Worm (Caenorhabditis elegans) whole organism, late embryonic: Measurements from ENCODE around the gene ttbk-5.

Experiments used
- C38D4.7 ChIP-seq: fragments of 200-800 bp; sonication (Bioruptor generic); optimal IDR thresholded peaks from 2 replicates; lab custom pipeline; 2018; ENCODE audit warnings: mild to moderate bottlenecking, missing genetic modification characterization, moderate library complexity, missing compliant biosample characterization
- F13H6.1 ChIP-seq: sonication (generic microtip); optimal IDR thresholded peaks from 2 replicates; lab custom pipeline; 2016; ENCODE audit warnings: missing genetic modification characterization, missing compliant biosample characterization
- K09A11.1 ChIP-seq: sonication (generic microtip); optimal IDR thresholded peaks from 2 replicates; lab custom pipeline; 2017; ENCODE audit warnings: antibody characterized with exemption, mild to moderate bottlenecking, missing genetic modification characterization, missing compliant biosample characterization; ENCODE audit not compliant: insufficient read depth
- T23F11.4 ChIP-seq: fragments of 200-800 bp; sonication (Bioruptor generic); optimal IDR thresholded peaks from 2 replicates; lab custom pipeline; 2018; ENCODE audit warnings: mild to moderate bottlenecking, missing genetic modification characterization, missing compliant biosample characterization
- Y22D7AL.16 ChIP-seq: sonication (generic microtip); optimal IDR thresholded peaks from 2 replicates; lab custom pipeline; 2016; ENCODE audit warnings: missing genetic modification characterization, missing compliant biosample characterization
- ahr-1 ChIP-seq: sonication (generic microtip); optimal IDR thresholded peaks from 2 replicates; lab custom pipeline; 2016; ENCODE audit warnings: missing genetic modification characterization, missing compliant biosample characterization
- ceh-18 ChIP-seq: sonication (generic microtip); optimal IDR thresholded peaks from 2 replicates; lab custom pipeline; 2016; ENCODE audit warnings: missing genetic modification characterization, missing compliant biosample characterization
- ceh-19 ChIP-seq: fragments of 200-800 bp; sonication (Bioruptor generic); optimal IDR thresholded peaks from 2 replicates; lab custom pipeline; 2018; ENCODE audit warnings: mild to moderate bottlenecking, missing genetic modification characterization, missing compliant biosample characterization
- ceh-2 ChIP-seq: sonication (generic microtip); optimal IDR thresholded peaks from 2 replicates; lab custom pipeline; 2016; ENCODE audit warnings: missing genotype, missing genetic modification characterization, missing compliant biosample characterization
- ceh-22 ChIP-seq: sonication (generic microtip); optimal IDR thresholded peaks from 2 replicates; lab custom pipeline; 2017; ENCODE audit warnings: missing biosample characterization, missing genetic modification characterization
- ceh-24 ChIP-seq: sonication (generic microtip); optimal IDR thresholded peaks from 2 replicates; lab custom pipeline; 2016; ENCODE audit warnings: mild to moderate bottlenecking, missing genetic modification characterization, missing compliant biosample characterization
- ceh-30 ChIP-seq: fragments of 150-350 bp; optimal IDR thresholded peaks from 2 replicates; lab custom pipeline; 2014; ENCODE audit warnings: missing biosample characterization, missing genetic modification characterization
- ceh-34 ChIP-seq: sonication (generic microtip); optimal IDR thresholded peaks from 2 replicates; lab custom pipeline; 2016; ENCODE audit warnings: mild to moderate bottlenecking, missing genetic modification characterization, missing compliant biosample characterization
- ceh-48 ChIP-seq: sonication (generic microtip); optimal IDR thresholded peaks from 2 replicates; lab custom pipeline; 2016; ENCODE audit warnings: missing genetic modification characterization, inconsistent platforms, missing compliant biosample characterization
- ceh-9 ChIP-seq: sonication (generic microtip); optimal IDR thresholded peaks from 2 replicates; lab custom pipeline; 2016; ENCODE audit warnings: mild to moderate bottlenecking, missing genetic modification characterization, inconsistent platforms, missing compliant biosample characterization
- elt-2 ChIP-seq: sonication (generic microtip); optimal IDR thresholded peaks from 2 replicates; lab custom pipeline; 2016; ENCODE audit warnings: missing genetic modification reagents, missing genetic modification characterization, missing compliant biosample characterization
- elt-4 ChIP-seq: sonication (generic microtip); optimal IDR thresholded peaks from 2 replicates; lab custom pipeline; 2016; ENCODE audit warnings: missing genetic modification characterization, missing compliant biosample characterization
- eyg-1 ChIP-seq: sonication (generic microtip); optimal IDR thresholded peaks from 2 replicates; lab custom pipeline; 2016; ENCODE audit warnings: missing genotype, missing genetic modification characterization, missing compliant biosample characterization
- fax-1 ChIP-seq: sonication (generic microtip); optimal IDR thresholded peaks from 2 replicates; lab custom pipeline; 2016; ENCODE audit warnings: missing genotype, missing genetic modification characterization, missing compliant biosample characterization
- fkh-10 ChIP-seq: fragments of 150-350 bp; optimal IDR thresholded peaks from 2 replicates; lab custom pipeline; 2014; ENCODE audit warnings: missing biosample characterization, missing genetic modification reagents, missing genetic modification characterization
- fkh-6 ChIP-seq: sonication (generic microtip); optimal IDR thresholded peaks from 2 replicates; lab custom pipeline; 2016; ENCODE audit warnings: missing genetic modification characterization, missing compliant biosample characterization
- hlh-13 ChIP-seq: fragments of 200-800 bp; sonication (Bioruptor generic); optimal IDR thresholded peaks from 2 replicates; lab custom pipeline; 2018; ENCODE audit warnings: mild to moderate bottlenecking, missing genetic modification characterization, missing compliant biosample characterization
- lim-6 ChIP-seq: sonication (generic microtip); optimal IDR thresholded peaks from 2 replicates; lab custom pipeline; 2016; ENCODE audit warnings: missing genetic modification characterization, missing compliant biosample characterization
- lin-11 ChIP-seq: fragments of 200-800 bp; sonication (Bioruptor generic); optimal IDR thresholded peaks from 2 replicates; lab custom pipeline; 2018; ENCODE audit warnings: mild to moderate bottlenecking, missing genetic modification characterization, missing compliant biosample characterization
- madf-2 ChIP-seq: sonication (generic microtip); optimal IDR thresholded peaks from 2 replicates; lab custom pipeline; 2017; ENCODE audit warnings: missing genetic modification characterization, missing compliant biosample characterization
- mec-3 ChIP-seq: sonication (generic microtip); optimal IDR thresholded peaks from 2 replicates; lab custom pipeline; 2016; ENCODE audit warnings: borderline replicate concordance, missing genetic modification characterization, missing compliant biosample characterization
- nfya-1 ChIP-seq: sonication (generic microtip); optimal IDR thresholded peaks from 2 replicates; lab custom pipeline; 2017; ENCODE audit warnings: missing genetic modification characterization, mild to moderate bottlenecking, missing compliant biosample characterization, antibody characterized with exemption, moderate library complexity
- npax-4 ChIP-seq: sonication (generic microtip); optimal IDR thresholded peaks from 2 replicates; lab custom pipeline; 2016; ENCODE audit warnings: missing genetic modification characterization, missing compliant biosample characterization
- pax-1 ChIP-seq: fragments of 150-350 bp; optimal IDR thresholded peaks from 2 replicates; lab custom pipeline; 2014; ENCODE audit warnings: missing biosample characterization, missing genetic modification characterization
- pha-2 ChIP-seq: sonication (generic microtip); optimal IDR thresholded peaks from 2 replicates; lab custom pipeline; 2017; ENCODE audit warnings: mild to moderate bottlenecking, missing genetic modification characterization, missing compliant biosample characterization
- pha-4 ChIP-seq: fragments of 150-350 bp; optimal IDR thresholded peaks from 2 replicates; lab custom pipeline; 2018; ENCODE audit warnings: missing biosample characterization, missing genetic modification reagents, missing genetic modification characterization
- pqm-1 ChIP-seq: sonication (generic microtip); optimal IDR thresholded peaks from 2 replicates; lab custom pipeline; 2016; ENCODE audit warnings: missing genetic modification characterization, missing compliant biosample characterization
- ref-2 ChIP-seq: sonication (generic microtip); optimal IDR thresholded peaks from 2 replicates; lab custom pipeline; 2016; ENCODE audit warnings: missing genetic modification characterization, missing compliant biosample characterization
- sdc-2 ChIP-seq: sonication (generic microtip); optimal IDR thresholded peaks from 2 replicates; lab custom pipeline; 2016; ENCODE audit warnings: missing genotype, missing genetic modification characterization, missing compliant biosample characterization
- unc-42 ChIP-seq: sonication (generic microtip); optimal IDR thresholded peaks from 2 replicates; lab custom pipeline; 2016; ENCODE audit warnings: missing genotype, missing genetic modification characterization, missing compliant biosample characterization
- unc-55 ChIP-seq: sonication (generic microtip); optimal IDR thresholded peaks from 2 replicates; lab custom pipeline; 2017; ENCODE audit warnings: missing biosample characterization, missing genetic modification reagents, missing genetic modification characterization
- zip-5 ChIP-seq: sonication (generic microtip); optimal IDR thresholded peaks from 2 replicates; lab custom pipeline; 2016; ENCODE audit warnings: missing genetic modification characterization, missing compliant biosample characterization
- ztf-16 ChIP-seq: sonication (generic microtip); optimal IDR thresholded peaks from 2 replicates; lab custom pipeline; 2017; ENCODE audit warnings: missing genetic modification characterization, missing compliant biosample characterization

ttbk-5 gene

DNA sequence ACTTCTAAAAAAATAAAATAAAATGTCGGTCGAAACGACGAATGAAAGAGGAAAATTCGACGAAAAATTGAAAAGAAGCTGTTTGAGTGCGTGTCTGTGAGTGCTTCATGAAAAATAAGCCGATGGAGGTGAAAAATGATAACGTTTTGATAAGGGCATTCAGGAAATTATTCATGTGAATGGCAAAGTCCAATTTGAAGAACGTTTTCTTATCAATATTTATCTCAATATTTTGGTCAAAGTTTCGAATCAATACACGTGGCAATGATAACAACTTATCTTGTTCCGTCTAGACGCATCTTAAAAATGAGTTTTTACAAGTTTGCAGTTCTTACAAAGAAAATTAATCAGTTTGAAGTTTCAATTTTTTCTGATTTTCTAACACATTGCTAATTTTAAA lies 31.3 kb upstream of the ttbk-5 start:
- TF ChIP-seq pqm-1 (tag; lab: Kevin White, UChicago) (no peak), elt-2 (tag; lab: Kevin White, UChicago) (peak; percentile 91), fkh-10 (GFP tag; lab: Kevin White, UChicago) (no peak), ceh-2 (tag; lab: Kevin White, UChicago) (no peak)

DNA sequence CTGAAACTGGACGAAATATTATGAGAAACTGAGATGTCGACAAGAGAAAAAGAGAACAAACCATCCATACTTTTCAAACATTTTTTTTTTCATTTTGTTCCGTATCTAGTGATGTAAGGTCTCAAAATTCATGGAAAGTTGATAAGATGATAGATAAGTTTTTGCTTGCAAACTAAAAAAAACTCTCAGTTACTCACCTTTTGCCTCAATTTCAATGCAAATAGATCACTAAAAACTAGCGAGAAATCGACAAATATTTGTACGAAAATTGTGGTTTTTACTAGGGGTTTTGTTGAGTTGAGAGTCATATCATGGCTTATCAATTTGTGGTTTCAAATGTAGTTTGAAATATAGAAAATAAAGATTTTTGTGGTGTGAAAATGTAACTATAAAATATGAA lies 29.7 kb upstream of the ttbk-5 start:
- no peak for TF ChIP-seq ceh-24
- no peak for TF ChIP-seq F13H6.1 (tag; lab: Kevin White, UChicago)
- no peak for TF ChIP-seq elt-2 (tag; lab: Kevin White, UChicago)
- TF ChIP-seq Y22D7AL.16: no peak
- TF ChIP-seq T23F11.4 (GFP tag; lab: Kevin White, UChicago): no peak
- TF ChIP-seq ceh-19 (GFP tag; lab: Kevin White, UChicago): no peak
- no peak for TF ChIP-seq nfya-1
- no peak for TF ChIP-seq pha-4 (tag; lab: Kevin White, UChicago)
- no peak for TF ChIP-seq elt-4 (tag; lab: Kevin White, UChicago)

DNA sequence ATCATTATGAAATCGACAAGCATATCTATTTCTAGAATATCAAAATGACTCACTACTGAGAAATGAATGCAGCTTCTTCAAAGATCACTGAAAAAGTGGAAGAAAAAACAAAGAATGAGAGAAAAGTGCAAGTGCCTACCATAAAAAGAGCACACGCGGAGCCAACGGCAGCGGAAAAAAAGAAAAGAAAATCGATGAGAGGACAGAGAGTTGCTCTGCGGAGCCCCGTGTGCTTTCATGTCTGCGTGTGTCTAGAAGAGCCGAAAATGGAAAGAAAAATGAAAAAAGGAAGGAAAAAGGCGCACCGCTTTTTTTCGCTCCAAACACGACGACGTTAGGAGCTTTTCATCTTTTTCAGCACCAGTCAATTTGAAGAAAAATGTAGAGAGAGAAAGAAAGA lies 27.7 kb upstream of the ttbk-5 start, which contains the start of gene ipla-7:
Gene ipla-7 (minus strand): TSS at position 122 of the 400 bp plus-strand sequence.
- TF ChIP-seq unc-42 (tag; lab: Kevin White, UChicago) (peak; percentile 37), ceh-48 (tag; lab: Kevin White, UChicago) (peak; percentile 54), K09A11.1 (no peak), pha-2 (tag; lab: Kevin White, UChicago) (no peak), fax-1 (tag; lab: Kevin White, UChicago) (peak; percentile 9)
- TF ChIP-seq, all 69 proteins: peak for 3

DNA sequence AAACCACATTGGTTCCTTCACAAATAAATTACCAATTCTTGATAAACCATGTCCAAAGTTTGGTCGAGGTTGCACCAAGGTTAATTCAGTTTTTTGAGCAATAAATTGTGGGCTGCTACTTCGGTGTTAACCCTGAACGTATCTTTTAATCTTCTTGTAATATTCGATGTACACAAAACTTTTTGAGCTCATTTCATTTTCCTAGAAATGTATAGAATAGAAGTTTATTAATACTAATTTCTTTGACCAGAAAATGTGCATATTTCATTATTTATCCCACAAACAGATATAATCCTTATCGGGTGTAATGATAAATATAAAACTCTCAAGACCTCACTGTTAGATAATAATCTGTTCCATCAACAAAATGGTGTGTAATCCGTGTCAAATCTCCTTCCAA lies 26.5 kb upstream of the ttbk-5 start:
- no peak for TF ChIP-seq lin-11 (tag; lab: Kevin White, UChicago)
- no peak for TF ChIP-seq npax-4 (tag; lab: Kevin White, UChicago)
- no peak for TF ChIP-seq K09A11.1
- TF ChIP-seq lim-6: no peak
- no peak for TF ChIP-seq fkh-6 (tag; lab: Kevin White, UChicago)
- no peak for TF ChIP-seq ceh-30 (tag; lab: Kevin White, UChicago)
- no peak for TF ChIP-seq ceh-34 (tag; lab: Kevin White, UChicago)
- no peak for TF ChIP-seq unc-55 (GFP tag; lab: Kevin White, UChicago)
- TF ChIP-seq madf-2 (tag; lab: Kevin White, UChicago): no peak
- no peak for TF ChIP-seq fkh-10 (GFP tag; lab: Kevin White, UChicago)
- no peak for TF ChIP-seq pqm-1 (tag; lab: Kevin White, UChicago)
- no peak for TF ChIP-seq elt-4 (tag; lab: Kevin White, UChicago)
- TF ChIP-seq mec-3 (tag; lab: Kevin White, UChicago): no peak
- no peak for TF ChIP-seq ztf-16 (tag; lab: Kevin White, UChicago)
- TF ChIP-seq sdc-2 (tag; lab: Kevin White, UChicago): no peak

DNA sequence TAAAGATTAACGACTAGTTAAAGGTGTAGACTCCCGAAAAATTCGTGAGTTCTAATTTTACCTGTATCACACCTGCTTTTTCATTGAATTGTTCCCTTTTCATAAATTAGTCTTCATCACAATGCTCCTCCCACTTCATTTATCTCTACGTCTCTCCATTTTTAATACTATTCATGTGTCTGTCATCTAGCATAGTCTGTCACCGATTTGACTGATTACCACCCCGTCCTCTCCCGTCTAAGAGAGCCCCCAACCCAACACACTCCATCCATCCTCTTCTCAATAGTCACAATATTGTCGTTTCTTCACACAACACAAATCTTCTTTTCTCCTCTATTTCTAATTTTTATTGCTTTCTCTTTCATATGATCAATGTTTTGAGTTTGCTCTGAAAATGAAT lies 25.3 kb upstream of the ttbk-5 start:
- TF ChIP-seq ceh-2 (tag; lab: Kevin White, UChicago) (no peak), unc-55 (GFP tag; lab: Kevin White, UChicago) (peak; percentile 99)

DNA sequence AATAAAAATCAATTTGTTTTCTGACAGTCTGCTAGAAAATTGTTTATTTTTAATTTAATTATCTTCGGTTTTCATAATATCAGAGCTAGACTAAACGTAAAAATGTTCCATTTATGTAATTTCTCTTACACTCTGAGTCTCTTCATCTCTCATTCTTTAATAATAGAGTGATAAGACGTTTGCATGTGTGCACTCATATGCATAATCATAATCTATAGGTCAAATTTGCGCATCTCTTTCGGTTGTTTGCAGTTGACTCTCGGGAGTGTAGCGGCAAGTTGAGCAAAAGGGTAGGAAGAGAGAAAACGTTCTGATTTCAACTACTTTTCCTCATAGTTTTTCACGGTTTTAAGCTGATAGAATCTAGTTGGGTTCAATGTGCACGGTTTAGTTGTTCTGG lies 24.0 kb upstream of the ttbk-5 start:
- TF ChIP-seq ceh-22 (tag; lab: Kevin White, UChicago) (no peak), pha-2 (tag; lab: Kevin White, UChicago) (no peak), eyg-1 (tag; lab: Kevin White, UChicago) (no peak), madf-2 (tag; lab: Kevin White, UChicago) (no peak), hlh-13 (GFP tag; lab: Kevin White, UChicago) (no peak), zip-5 (no peak), ceh-34 (tag; lab: Kevin White, UChicago) (no peak), T23F11.4 (GFP tag; lab: Kevin White, UChicago) (no peak), elt-2 (tag; lab: Kevin White, UChicago) (peak; percentile 54), ahr-1 (tag; lab: Kevin White, UChicago) (no peak), ceh-19 (GFP tag; lab: Kevin White, UChicago) (no peak), ceh-9 (no peak), ref-2 (tag; lab: Kevin White, UChicago) (no peak), ceh-18 (tag; lab: Kevin White, UChicago) (no peak), pax-1 (tag; lab: Kevin White, UChicago) (peak; percentile 38), C38D4.7 (no peak)
